Worm (Caenorhabditis elegans) whole organism, early embryonic: ENCODE results near the gene srx-116.

ENCODE experiments used
- B0310.2 ChIP-seq: sonication (generic microtip); optimal IDR thresholded peaks from 2 replicates; lab custom pipeline; 2016; ENCODE audit warnings: mild to moderate bottlenecking, missing genetic modification characterization, missing compliant biosample characterization
- F13C5.2 ChIP-seq: sonication (generic microtip); optimal IDR thresholded peaks from 2 replicates; lab custom pipeline; 2017; ENCODE audit warnings: mild to moderate bottlenecking, missing genetic modification characterization, inconsistent platforms, missing compliant biosample characterization
- aly-1 ChIP-seq: sonication (generic microtip); optimal IDR thresholded peaks from 2 replicates; lab custom pipeline; 2016; ENCODE audit warnings: missing genetic modification characterization, missing compliant biosample characterization
- ama-1 ChIP-seq: fragments of 150-350 bp; optimal IDR thresholded peaks from 2 replicates; lab custom pipeline; 2014
- ceh-13 ChIP-seq: fragments of 200-800 bp; sonication (Bioruptor generic); optimal IDR thresholded peaks from 2 replicates; lab custom pipeline; 2018; ENCODE audit warnings: mild to moderate bottlenecking, missing genetic modification characterization, missing compliant biosample characterization
- ceh-36 ChIP-seq: sonication (generic microtip); optimal IDR thresholded peaks from 2 replicates; lab custom pipeline; 2016; ENCODE audit warnings: missing genetic modification characterization, inconsistent platforms, missing compliant biosample characterization
- ets-7 ChIP-seq: sonication (generic microtip); optimal IDR thresholded peaks from 2 replicates; lab custom pipeline; 2016; ENCODE audit warnings: missing genotype, missing genetic modification characterization, missing compliant biosample characterization
- flt-1 ChIP-seq: fragments of 200-800 bp; sonication (Bioruptor generic); IDR thresholded peaks from 2 replicates; pipeline ENCODE4 v1.3.6; 2022; ENCODE audit warnings: missing genetic modification characterization, missing compliant biosample characterization
- hmbx-1 ChIP-seq: sonication (generic microtip); optimal IDR thresholded peaks from 2 replicates; lab custom pipeline; 2016; ENCODE audit warnings: mild to moderate bottlenecking, missing genetic modification characterization, missing compliant biosample characterization
- hmg-4 ChIP-seq: fragments of 200-800 bp; sonication (Bioruptor generic); optimal IDR thresholded peaks from 2 replicates; lab custom pipeline; 2018; ENCODE audit warnings: mild to moderate bottlenecking, missing genetic modification characterization, missing compliant biosample characterization
- hnd-1 ChIP-seq: sonication (generic microtip); optimal IDR thresholded peaks from 2 replicates; lab custom pipeline; 2016; ENCODE audit warnings: missing genetic modification characterization, missing compliant biosample characterization
- pes-1 ChIP-seq: fragments of 200-800 bp; sonication (Bioruptor generic); IDR thresholded peaks from 2 replicates; pipeline ENCODE4 v1.3.6; 2022; ENCODE audit warnings: missing genetic modification reagents, missing genetic modification characterization, missing compliant biosample characterization
- scrt-1 ChIP-seq: fragments of 200-800 bp; sonication (Bioruptor generic); IDR thresholded peaks from 2 replicates; pipeline ENCODE4 v1.3.6; 2022; ENCODE audit warnings: missing genetic modification characterization, missing compliant biosample characterization
- sea-1 ChIP-seq: fragments of 200-800 bp; sonication (Bioruptor generic); conservative IDR thresholded peaks from 2 replicates; pipeline ENCODE4 v1.3.6; 2022; ENCODE audit warnings: missing genetic modification characterization, missing compliant biosample characterization
- tbx-11 ChIP-seq: fragments of 200-800 bp; sonication (Bioruptor generic); IDR thresholded peaks from 2 replicates; pipeline ENCODE4 v1.3.6; 2022; ENCODE audit warnings: missing genetic modification characterization, missing compliant biosample characterization
- tbx-37 ChIP-seq: fragments of 200-800 bp; sonication (Bioruptor generic); conservative IDR thresholded peaks from 2 replicates; pipeline ENCODE4 v1.3.6; 2022; ENCODE audit warnings: missing genetic modification reagents, missing genetic modification characterization, missing compliant biosample characterization
- tra-4 ChIP-seq: sonication (generic microtip); optimal IDR thresholded peaks from 2 replicates; lab custom pipeline; 2017; ENCODE audit warnings: missing genetic modification characterization, missing compliant biosample characterization

Gene srx-116

DNA sequence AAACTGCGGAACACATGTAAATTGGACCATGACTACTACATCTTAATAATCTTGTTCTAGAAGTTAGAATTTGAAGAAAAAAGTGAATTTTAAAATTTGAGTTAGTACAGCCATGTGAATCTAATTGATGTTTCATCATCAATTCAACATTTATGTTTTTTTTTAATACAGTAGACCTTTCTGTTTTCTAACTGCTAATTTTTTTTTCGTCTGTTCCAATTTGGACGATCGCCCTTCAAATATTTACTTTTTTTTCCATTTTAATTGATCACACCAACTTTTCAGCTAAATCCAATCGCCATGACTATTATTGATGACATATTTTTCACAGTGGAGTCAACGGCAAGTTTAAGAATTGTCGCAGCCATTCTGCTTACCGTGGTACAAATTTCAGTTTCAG is at the start of gene srx-116:
Gene srx-116 (plus strand): TSS at position 301 of the 400 bp plus-strand sequence.
- TF ChIP-seq sea-1 (GFP tag; lab: Robert Waterston, UW) = no peak
- no peak for TF ChIP-seq tbx-37 (GFP tag; lab: Robert Waterston, UW)

DNA sequence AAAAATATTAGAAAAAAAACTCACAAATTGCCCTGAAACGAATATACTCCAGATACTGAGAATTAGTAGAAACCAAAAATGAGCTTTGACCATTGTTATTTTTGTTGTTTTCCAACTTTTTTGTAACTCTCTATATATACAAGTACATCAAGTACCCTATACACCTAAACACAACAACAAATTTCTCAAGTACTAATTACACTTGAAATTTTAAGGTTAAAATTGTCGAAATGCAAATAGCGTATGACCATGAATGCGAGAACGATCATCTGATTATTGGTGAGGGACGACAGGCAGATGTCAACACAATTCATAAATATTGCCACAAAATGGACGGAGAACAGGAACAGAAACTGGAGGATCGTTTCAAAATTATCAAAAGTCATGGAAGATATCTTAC is 46.3 kb upstream of the srx-116 start, which contains the start of gene F56H9.9:
Gene F56H9.9 (minus strand): TSS at position 101 of the 400 bp plus-strand sequence.
- TF ChIP-seq flt-1 (GFP tag; lab: Robert Waterston, UW) (no peak), hmbx-1 (no peak), ceh-36 (tag; lab: Kevin White, UChicago) (no peak), hnd-1 (tag; lab: Kevin White, UChicago) (no peak), tra-4 (tag; lab: Kevin White, UChicago) (no peak), ceh-13 (GFP tag; lab: Kevin White, UChicago) (no peak), hmg-4 (GFP tag; lab: Kevin White, UChicago) (no peak), F13C5.2 (no peak), sea-1 (GFP tag; lab: Robert Waterston, UW) (no peak), ama-1 (lab: Kevin White, UChicago) (no peak), scrt-1 (GFP tag; lab: Robert Waterston, UW) (no peak), pes-1 (GFP tag; lab: Robert Waterston, UW) (no peak)

DNA sequence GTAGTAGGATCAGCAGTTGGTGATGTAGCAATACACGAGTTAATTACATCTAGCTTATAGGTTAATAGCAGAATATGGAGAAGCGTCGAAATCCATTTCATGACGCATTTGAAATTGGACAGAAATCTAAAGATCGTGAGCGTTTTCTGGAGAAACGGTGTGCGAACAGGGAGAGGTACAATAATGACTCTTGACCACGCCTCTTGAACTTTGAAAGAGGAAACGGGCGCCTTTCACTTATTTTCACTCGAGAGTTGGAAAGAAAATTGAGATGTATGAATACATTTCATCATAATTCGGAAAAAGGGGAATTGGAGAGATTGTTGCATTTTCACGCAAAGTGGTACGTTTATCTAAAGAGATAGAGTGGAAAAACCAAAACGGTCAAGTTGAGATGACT is 41.0 kb upstream of the srx-116 start, which contains the start of gene F56H9.6:
Gene F56H9.6 (minus strand): TSS at position 101 of the 400 bp plus-strand sequence.
- no peak for TF ChIP-seq hnd-1 (tag; lab: Kevin White, UChicago)
- TF ChIP-seq tbx-11 = no peak
- no peak for TF ChIP-seq ceh-13 (GFP tag; lab: Kevin White, UChicago)
- no peak for TF ChIP-seq ceh-36 (tag; lab: Kevin White, UChicago)
- TF ChIP-seq B0310.2 (tag; lab: Kevin White, UChicago) = no peak
- TF ChIP-seq tra-4 (tag; lab: Kevin White, UChicago) = no peak
- no peak for TF ChIP-seq hmg-4 (GFP tag; lab: Kevin White, UChicago)
- no peak for TF ChIP-seq scrt-1 (GFP tag; lab: Robert Waterston, UW)
- TF ChIP-seq pes-1 (GFP tag; lab: Robert Waterston, UW) = no peak
- TF ChIP-seq tbx-37 (GFP tag; lab: Robert Waterston, UW) = no peak
- no peak for TF ChIP-seq ets-7 (tag; lab: Kevin White, UChicago)
- no peak for TF ChIP-seq aly-1 (tag; lab: Kevin White, UChicago)
- TF ChIP-seq flt-1 (GFP tag; lab: Robert Waterston, UW) = no peak
- no peak for TF ChIP-seq ama-1 (lab: Kevin White, UChicago)
- no peak for TF ChIP-seq sea-1 (GFP tag; lab: Robert Waterston, UW)
- TF ChIP-seq hmbx-1 = no peak

DNA sequence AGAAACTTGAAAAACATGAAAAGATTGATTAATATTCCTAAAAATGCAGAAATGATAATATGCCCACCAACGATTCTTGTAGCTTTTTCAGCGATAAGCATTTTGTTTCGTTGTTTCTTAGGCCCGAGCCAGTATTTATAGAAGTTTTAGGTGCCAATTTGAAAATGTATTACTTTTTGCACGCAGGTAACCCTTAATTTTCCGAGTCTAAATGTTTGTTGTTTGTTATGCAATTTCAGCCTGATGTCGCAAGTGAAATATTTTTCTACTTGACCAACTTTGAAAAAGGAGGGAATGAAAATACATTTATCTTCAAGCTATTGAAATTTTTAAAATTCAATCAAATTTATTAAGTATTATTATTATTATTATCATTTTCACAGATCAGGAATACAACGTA is 38.7 kb upstream of the srx-116 start, which contains the start of gene srx-113:
Gene srx-113 (minus strand): TSS at position 101 of the 400 bp plus-strand sequence.
- TF ChIP-seq hmbx-1 (no peak), sea-1 (GFP tag; lab: Robert Waterston, UW) (no peak), aly-1 (tag; lab: Kevin White, UChicago) (no peak), F13C5.2 (no peak), ama-1 (lab: Kevin White, UChicago) (no peak), tra-4 (tag; lab: Kevin White, UChicago) (no peak), flt-1 (GFP tag; lab: Robert Waterston, UW) (no peak), hnd-1 (tag; lab: Kevin White, UChicago) (no peak), ceh-36 (tag; lab: Kevin White, UChicago) (no peak), tbx-37 (GFP tag; lab: Robert Waterston, UW) (no peak), B0310.2 (tag; lab: Kevin White, UChicago) (no peak), ets-7 (tag; lab: Kevin White, UChicago) (no peak), scrt-1 (GFP tag; lab: Robert Waterston, UW) (no peak), hmg-4 (GFP tag; lab: Kevin White, UChicago) (no peak), tbx-11 (no peak), pes-1 (GFP tag; lab: Robert Waterston, UW) (no peak), ceh-13 (GFP tag; lab: Kevin White, UChicago) (no peak)

DNA sequence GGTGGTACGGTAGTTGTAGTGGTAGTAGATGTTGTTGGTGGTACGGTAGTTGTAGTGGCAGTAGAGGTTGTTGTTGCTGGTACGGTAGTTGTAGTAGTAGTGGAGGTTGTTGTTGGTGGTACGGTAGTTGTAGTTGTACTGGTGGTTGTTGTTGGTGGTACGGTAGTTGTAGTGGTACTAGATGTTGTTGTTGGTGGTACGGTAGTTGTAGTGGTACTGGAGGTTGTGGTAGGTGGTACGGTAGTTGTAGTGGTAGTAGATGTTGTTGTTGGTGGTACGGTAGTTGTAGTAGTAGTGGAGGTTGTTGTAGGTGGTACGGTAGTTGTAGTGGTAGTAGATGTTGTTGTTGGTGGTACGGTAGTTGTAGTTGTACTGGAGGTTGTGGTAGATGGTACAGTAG is 37.7 kb upstream of the srx-116 start:
- TF ChIP-seq tbx-11 (peak; percentile 56; the same call in 1 of the 2 replicates), pes-1 (GFP tag; lab: Robert Waterston, UW) (no peak), scrt-1 (GFP tag; lab: Robert Waterston, UW) (no peak), aly-1 (tag; lab: Kevin White, UChicago) (no peak), tra-4 (tag; lab: Kevin White, UChicago) (no peak), hmg-4 (GFP tag; lab: Kevin White, UChicago) (no peak), hmbx-1 (no peak), ceh-36 (tag; lab: Kevin White, UChicago) (no peak)

DNA sequence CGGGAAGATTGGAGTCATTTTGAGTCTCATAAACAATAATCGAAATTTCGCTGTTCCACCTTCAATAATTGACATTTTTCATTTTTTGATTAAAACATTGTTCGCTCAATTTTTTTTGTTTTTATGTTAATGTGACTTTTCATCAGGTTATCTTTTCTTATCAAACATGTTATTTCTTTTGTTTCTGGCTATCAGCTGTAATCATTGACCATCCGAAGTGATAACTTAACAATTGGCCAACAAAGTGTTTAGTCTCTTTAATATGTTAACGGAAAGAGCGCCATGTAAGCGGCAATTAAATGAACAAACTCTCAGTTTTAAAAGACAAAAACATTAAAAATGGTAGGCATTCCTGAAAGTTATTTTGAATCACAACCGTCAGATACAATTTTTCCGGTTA is 36.7 kb upstream of the srx-116 start:
- no peak for TF ChIP-seq tbx-11
- TF ChIP-seq aly-1 (tag; lab: Kevin White, UChicago) = no peak
- TF ChIP-seq hmg-4 (GFP tag; lab: Kevin White, UChicago) = no peak

DNA sequence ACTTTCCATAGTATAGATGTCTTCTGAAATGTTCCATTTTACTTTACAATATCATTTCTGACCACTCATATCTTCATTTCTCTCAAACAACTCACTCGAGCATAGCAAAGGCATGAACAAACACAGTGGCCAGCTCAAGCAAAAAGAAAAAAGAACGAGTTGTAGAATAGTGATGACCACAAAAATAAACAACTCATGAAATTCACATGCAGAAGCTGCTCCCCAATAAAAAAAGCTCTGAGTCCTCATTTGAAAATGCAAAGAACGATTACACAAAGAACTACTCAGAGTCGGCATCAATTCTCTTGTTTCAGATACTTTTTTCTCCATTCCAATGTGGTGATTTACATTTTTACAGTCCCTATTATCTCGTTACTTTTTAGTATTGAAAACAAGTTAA is 36.0 kb upstream of the srx-116 start:
- TF ChIP-seq tra-4 (tag; lab: Kevin White, UChicago) (no peak), scrt-1 (GFP tag; lab: Robert Waterston, UW) (no peak), hnd-1 (tag; lab: Kevin White, UChicago) (no peak), ets-7 (tag; lab: Kevin White, UChicago) (no peak), hmbx-1 (no peak), tbx-37 (GFP tag; lab: Robert Waterston, UW) (no peak), flt-1 (GFP tag; lab: Robert Waterston, UW) (no peak), B0310.2 (tag; lab: Kevin White, UChicago) (no peak), aly-1 (tag; lab: Kevin White, UChicago) (no peak), sea-1 (GFP tag; lab: Robert Waterston, UW) (no peak)
